Worm (Caenorhabditis elegans) whole organism, young adult: Measurements from ENCODE around the gene F44E2.9.

Experiments used
- B0261.1 ChIP-seq: sonication (generic microtip); optimal IDR thresholded peaks from 2 replicates; lab custom pipeline; 2016; ENCODE audit warnings: mild to moderate bottlenecking, missing genetic modification characterization, moderate library complexity, missing compliant biosample characterization
- D2030.7 ChIP-seq: fragments of 200-800 bp; sonication (Bioruptor generic); IDR thresholded peaks from 2 replicates; pipeline ENCODE4 v1.3.6; 2022; ENCODE audit warnings: missing genetic modification reagents, missing genetic modification characterization, missing compliant biosample characterization
- F39B2.1 ChIP-seq: fragments of 200-800 bp; sonication (Bioruptor generic); IDR thresholded peaks from 2 replicates; pipeline ENCODE4 v1.3.6; 2022; ENCODE audit warnings: missing genetic modification reagents, missing genetic modification characterization, missing compliant biosample characterization
- T26A5.8 ChIP-seq: sonication (generic microtip); optimal IDR thresholded peaks from 2 replicates; lab custom pipeline; 2016; ENCODE audit warnings: missing genetic modification characterization, missing compliant biosample characterization
- lsy-27 ChIP-seq: sonication (generic microtip); optimal IDR thresholded peaks from 2 replicates; lab custom pipeline; 2017; ENCODE audit warnings: missing genetic modification characterization, mild to moderate bottlenecking, missing compliant biosample characterization, antibody characterized with exemption, missing genotype, borderline replicate concordance; ENCODE audit not compliant: insufficient read depth
- ztf-3 ChIP-seq: fragments of 200-800 bp; sonication (Bioruptor generic); optimal IDR thresholded peaks from 2 replicates; lab custom pipeline; 2018; ENCODE audit warnings: mild to moderate bottlenecking, missing genetic modification characterization, missing compliant biosample characterization

ce11 chrIII:8865294-8865766, 15.0 kb upstream of the F44E2.9 start:
- TF ChIP-seq T26A5.8 (tag; lab: Kevin White, UChicago) (no peak), F39B2.1 (GFP tag; lab: Robert Waterston, UW) (no peak), B0261.1 (tag; lab: Kevin White, UChicago) (no peak), lsy-27 (tag; lab: Kevin White, UChicago) (no peak), ztf-3 (GFP tag; lab: Kevin White, UChicago) (peak; percentile 13), D2030.7 (GFP tag; lab: Robert Waterston, UW) (no peak)
